Fruit fly (Drosophila melanogaster): ENCODE results near the gene nej.
A peak's percentile ranks its signal among the peaks of the same experiment; 100 is the strongest.

Gene nej

dm6 chrX:9687623-9688022 is 757 bp upstream of the nej start (continued):
- TF ChIP-seq bsh (GFP tag; optimal IDR thresholded peaks at IDR 0.05) (peak; percentile 93 to 96), BEAF-32 (GFP tag; optimal IDR thresholded peaks at IDR 0.05) (peak; percentile 7), CG11398 (GFP tag; optimal IDR thresholded peaks at IDR 0.05) (peak; percentile 59), Rx (GFP tag; IDR thresholded peaks at IDR 0.05) (peak; percentile 88), Atf-2 (GFP tag; optimal IDR thresholded peaks at IDR 0.05) (peak; percentile 76), mam (GFP tag; optimal IDR thresholded peaks at IDR 0.05) (peak; percentile 67), sim (GFP tag; IDR thresholded peaks at IDR 0.05) (peak; percentile 83), CG13296 (GFP tag; optimal IDR thresholded peaks at IDR 0.05) (peak; percentile 97), CG4730 (GFP tag; IDR thresholded peaks at IDR 0.05) (peak; percentile 89), CG11085 (GFP tag; IDR thresholded peaks at IDR 0.05) (peak; percentile 90), CG32767 (GFP tag; IDR thresholded peaks at IDR 0.05) (peak; percentile 86; the same call in 1 of the 2 replicates), sc (optimal IDR thresholded peaks at IDR 0.05) (no peak), sc (GFP tag; optimal IDR thresholded peaks at IDR 0.05) (peak; percentile 89), CG1647 (GFP tag; optimal IDR thresholded peaks at IDR 0.05) (peak; percentile 82), CG17612 (GFP tag; IDR thresholded peaks at IDR 0.05) (peak; percentile 81), CG31388 (GFP tag; optimal IDR thresholded peaks at IDR 0.05) (peak; percentile 77), CG7357 (GFP tag; IDR thresholded peaks at IDR 0.05) (peak; percentile 82), H15 (GFP tag; IDR thresholded peaks at IDR 0.05) (peak; percentile 87), CG1792 (GFP tag; optimal IDR thresholded peaks at IDR 0.05) (peak; percentile 58), maf-S (GFP tag; optimal IDR thresholded peaks at IDR 0.05) (peak; percentile 55), Vsx1 (GFP tag; optimal IDR thresholded peaks at IDR 0.05) (peak; percentile 90), inv (GFP tag; IDR thresholded peaks at IDR 0.05; ENCODE audit: partially characterized antibody) (no peak), Trl (optimal IDR thresholded peaks at IDR 0.05) (no peak), Trl (GFP tag; optimal IDR thresholded peaks at IDR 0.05) (peak; percentile 79), ERR (GFP tag; optimal IDR thresholded peaks at IDR 0.05) (peak; percentile 53), CG17385 (GFP tag; optimal IDR thresholded peaks at IDR 0.05) (peak; percentile 92), CG12769 (tag; optimal IDR thresholded peaks at IDR 0.05) (peak; percentile 92), tll (GFP tag; optimal IDR thresholded peaks at IDR 0.05) (peak in 1 of 2 experiments; percentile 44), CG10209 (GFP tag; optimal IDR thresholded peaks at IDR 0.05) (peak; percentile 93), org-1 (GFP tag; optimal IDR thresholded peaks at IDR 0.05) (peak; percentile 92), Hr78 (GFP tag; optimal IDR thresholded peaks at IDR 0.05) (peak in 1 of 2 experiments; percentile 85), bbx (GFP tag; IDR thresholded peaks at IDR 0.05; ENCODE audit: partially characterized antibody) (no peak), CG8924 (tag; optimal IDR thresholded peaks at IDR 0.05) (peak; percentile 98), ftz-f1 (GFP tag; optimal IDR thresholded peaks at IDR 0.05) (peak; percentile 8), B-H2 (GFP tag; optimal IDR thresholded peaks at IDR 0.05) (peak; percentile 95), CG13775 (GFP tag; optimal IDR thresholded peaks at IDR 0.05) (peak; percentile 96), en (GFP tag; optimal IDR thresholded peaks at IDR 0.05) (peak; percentile 24), br (optimal IDR thresholded peaks at IDR 0.05) (no peak), CG9215 (GFP tag; IDR thresholded peaks at IDR 0.05) (peak; percentile 86), repo (GFP tag; optimal IDR thresholded peaks at IDR 0.05) (peak; percentile 69), CG12071 (GFP tag; optimal IDR thresholded peaks at IDR 0.05) (peak; percentile 96), Side (GFP tag; optimal IDR thresholded peaks at IDR 0.05) (peak; percentile 75), Ets97D (GFP tag; optimal IDR thresholded peaks at IDR 0.05) (peak; percentile 72), Drgx (GFP tag; IDR thresholded peaks at IDR 0.05) (peak; percentile 96), Pdp1 (GFP tag; optimal IDR thresholded peaks at IDR 0.05) (peak; percentile 77 to 100), CG34422 (GFP tag; IDR thresholded peaks at IDR 0.05) (peak; percentile 94), CG14014 (GFP tag; IDR thresholded peaks at IDR 0.05) (peak; percentile 95), MBD-R2 (GFP tag; IDR thresholded peaks at IDR 0.05) (peak; percentile 88), Six4 (GFP tag; optimal IDR thresholded peaks at IDR 0.05) (peak; percentile 89), Bteb2 (GFP tag; optimal IDR thresholded peaks at IDR 0.05) (peak; percentile 89), sob (GFP tag; IDR thresholded peaks at IDR 0.05) (peak; percentile 96), CG32532 (GFP tag; IDR thresholded peaks at IDR 0.05) (peak; percentile 97)

Measured in whole organism, embryonic.